Worm (Caenorhabditis elegans) whole organism, L1 larva: ENCODE results near the gene C06A12.3.

Experiments used
- aha-1 ChIP-seq: fragments of 150-350 bp; optimal IDR thresholded peaks from 2 replicates; lab custom pipeline; 2014; ENCODE audit warnings: missing biosample characterization, missing genetic modification characterization
- ceh-8 ChIP-seq: fragments of 200-800 bp; sonication (Bioruptor generic); optimal IDR thresholded peaks from 2 replicates; lab custom pipeline; 2018; ENCODE audit warnings: mild to moderate bottlenecking, missing genetic modification characterization, moderate library complexity, missing compliant biosample characterization
- dsc-1 ChIP-seq: sonication (generic microtip); optimal IDR thresholded peaks from 2 replicates; lab custom pipeline; 2016; ENCODE audit warnings: mild to moderate bottlenecking, missing genetic modification characterization, missing compliant biosample characterization
- lin-39 ChIP-seq: fragments of 150-350 bp; optimal IDR thresholded peaks from 2 replicates; lab custom pipeline; 2014; ENCODE audit warnings: missing biosample characterization, missing genetic modification reagents, missing genetic modification characterization
- mep-1 ChIP-seq: fragments of 150-350 bp; optimal IDR thresholded peaks from 2 replicates; lab custom pipeline; 2014; ENCODE audit warnings: missing biosample characterization, missing genetic modification characterization
- nhr-12 ChIP-seq: sonication (generic microtip); optimal IDR thresholded peaks from 2 replicates; lab custom pipeline; 2017; ENCODE audit warnings: missing biosample characterization, missing genetic modification characterization
- nhr-77 ChIP-seq: fragments of 150-350 bp; optimal IDR thresholded peaks from 2 replicates; lab custom pipeline; 2014; ENCODE audit warnings: missing biosample characterization, missing genetic modification characterization
- sptf-1 ChIP-seq: fragments of 150-350 bp; optimal IDR thresholded peaks from 2 replicates; lab custom pipeline; 2014; ENCODE audit warnings: missing biosample characterization, missing genetic modification characterization
- unc-86 ChIP-seq: sonication (generic microtip); optimal IDR thresholded peaks from 2 replicates; lab custom pipeline; 2016; ENCODE audit warnings: missing genetic modification characterization, missing compliant biosample characterization
- ztf-11 ChIP-seq, 2 experiments: sonication (generic microtip); optimal IDR thresholded peaks; 2 replicates each; lab custom pipeline; 2016 to 2017; ENCODE audit warnings: missing genetic modification characterization in 2 of 2, missing biosample characterization in 1 of 2, missing compliant biosample characterization in 1 of 2

DNA sequence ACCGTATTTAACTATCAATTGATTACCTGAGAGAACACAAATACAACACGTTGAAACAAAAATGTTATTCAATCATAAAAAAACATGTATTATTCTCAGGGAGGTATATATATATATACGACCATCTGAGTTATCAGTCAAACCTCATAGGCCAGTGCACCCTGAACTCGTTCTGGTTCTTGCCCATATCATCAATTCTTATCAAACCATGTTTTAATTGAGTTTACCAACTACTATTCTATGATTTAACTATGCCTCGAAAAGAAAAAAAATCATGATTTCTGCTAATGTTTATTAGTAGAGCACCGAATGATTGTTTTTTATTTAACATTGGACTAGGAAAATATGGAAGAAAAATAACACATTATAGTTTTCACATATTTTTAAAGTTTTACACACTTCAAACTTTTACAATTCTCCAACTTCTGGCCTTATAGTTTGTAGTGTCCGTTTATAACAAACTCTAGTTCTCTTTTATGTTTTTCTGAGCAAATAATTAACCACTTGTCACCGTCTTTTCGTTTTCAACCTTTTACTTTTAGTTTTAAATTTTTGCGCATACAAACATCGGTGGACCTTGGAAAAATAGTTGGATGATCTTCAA, 4.8 kb downstream of the C06A12.3 start:
- no peak for TF ChIP-seq sptf-1 (tag; lab: Kevin White, UChicago)
- no peak for TF ChIP-seq dsc-1 (tag; lab: Kevin White, UChicago)
- TF ChIP-seq nhr-77 (tag; lab: Kevin White, UChicago) = no peak
- TF ChIP-seq unc-86 (tag; lab: Kevin White, UChicago) = no peak
- TF ChIP-seq mep-1 = no peak
- TF ChIP-seq aha-1 (tag; lab: Kevin White, UChicago) = no peak
- no peak for TF ChIP-seq ceh-8
- no peak for TF ChIP-seq nhr-12 (tag; lab: Kevin White, UChicago)
- no peak for TF ChIP-seq lin-39 (tag; lab: Kevin White, UChicago)
- TF ChIP-seq ztf-11 (tag; optimal IDR thresholded peaks at IDR 0.05; lab: Kevin White, UChicago) = no peak
